Fruit fly (Drosophila melanogaster): ENCODE data around the gene CG9782.

Gene CG9782

dm6 chrX:16581703-16582102 lies 39.7 kb downstream of the CG9782 start (continued):
- TF ChIP-seq CG32006 (GFP tag; optimal IDR thresholded peaks at IDR 0.05) (peak; percentile 56), CG9139 (GFP tag; optimal IDR thresholded peaks at IDR 0.05) (no peak), acj6 (GFP tag; optimal IDR thresholded peaks at IDR 0.05) (peak; percentile 15), CG10631 (GFP tag; optimal IDR thresholded peaks at IDR 0.05) (no peak), Gug (GFP tag; IDR thresholded peaks at IDR 0.05) (no peak), CG10669 (GFP tag; optimal IDR thresholded peaks at IDR 0.05) (no peak), Lpt (GFP tag; optimal IDR thresholded peaks at IDR 0.05) (no peak), CG6792 (GFP tag; optimal IDR thresholded peaks at IDR 0.05) (no peak), vri (GFP tag; optimal IDR thresholded peaks at IDR 0.05) (no peak), CG34406 (GFP tag; optimal IDR thresholded peaks at IDR 0.05) (no peak), CG8119 (GFP tag; IDR thresholded peaks at IDR 0.05) (no peak), Eip93F (GFP tag; optimal IDR thresholded peaks at IDR 0.05) (no peak), pdm3 (GFP tag; optimal IDR thresholded peaks at IDR 0.05) (peak; percentile 7), esn (GFP tag; optimal IDR thresholded peaks at IDR 0.05) (peak; percentile 0), Blimp-1 (GFP tag; optimal IDR thresholded peaks at IDR 0.05) (no peak), CG3919 (GFP tag; optimal IDR thresholded peaks at IDR 0.05) (no peak), topi (GFP tag; optimal IDR thresholded peaks at IDR 0.05) (peak; percentile 4), CG4318 (GFP tag; optimal IDR thresholded peaks at IDR 0.05) (no peak), salr (GFP tag; optimal IDR thresholded peaks at IDR 0.05) (no peak), CG8319 (GFP tag; optimal IDR thresholded peaks at IDR 0.05) (no peak), Met (GFP tag; optimal IDR thresholded peaks at IDR 0.05) (no peak), Ets96B (tag; optimal IDR thresholded peaks at IDR 0.05) (no peak), CG3032 (tag; optimal IDR thresholded peaks at IDR 0.05) (no peak), CG6276 (GFP tag; optimal IDR thresholded peaks at IDR 0.05) (no peak), Ets21C (GFP tag; optimal IDR thresholded peaks at IDR 0.05) (no peak), dac (GFP tag; optimal IDR thresholded peaks at IDR 0.05) (no peak), CG1621 (tag; optimal IDR thresholded peaks at IDR 0.05) (no peak), CG6854 (GFP tag; optimal IDR thresholded peaks at IDR 0.05) (no peak), CG7368 (GFP tag; optimal IDR thresholded peaks at IDR 0.05) (no peak), CG6163 (GFP tag; IDR thresholded peaks at IDR 0.05) (no peak), fkh (GFP tag; optimal IDR thresholded peaks at IDR 0.05) (no peak), CG16779 (tag; optimal IDR thresholded peaks at IDR 0.05) (no peak), cyc (GFP tag; optimal IDR thresholded peaks at IDR 0.05) (peak; percentile 10), spab (GFP tag; optimal IDR thresholded peaks at IDR 0.05) (no peak)

- no peak for TF ChIP-seq salr (GFP tag; optimal IDR thresholded peaks at IDR 0.05)
- no peak for TF ChIP-seq Ets96B (tag; optimal IDR thresholded peaks at IDR 0.05)
- peak; percentile 25 for TF ChIP-seq achi (GFP tag; optimal IDR thresholded peaks at IDR 0.05)
- peak in 1 of 2 experiments; percentile 23 for TF ChIP-seq ss (GFP tag; optimal IDR thresholded peaks at IDR 0.05)
- no peak for TF ChIP-seq Met (GFP tag; optimal IDR thresholded peaks at IDR 0.05)
- no peak for TF ChIP-seq CG7368 (GFP tag; optimal IDR thresholded peaks at IDR 0.05)
- no peak for TF ChIP-seq CG31627 (GFP tag; optimal IDR thresholded peaks at IDR 0.05)
- no peak for TF ChIP-seq CG16779 (tag; optimal IDR thresholded peaks at IDR 0.05)
- no peak for TF ChIP-seq Blimp-1 (GFP tag; optimal IDR thresholded peaks at IDR 0.05)
- peak; percentile 21 for TF ChIP-seq CG6276 (GFP tag; optimal IDR thresholded peaks at IDR 0.05)
- TF ChIP-seq CG4318 (GFP tag; optimal IDR thresholded peaks at IDR 0.05) = peak; percentile 27
- no peak for TF ChIP-seq net (GFP tag; optimal IDR thresholded peaks at IDR 0.05)
- TF ChIP-seq spab (GFP tag; optimal IDR thresholded peaks at IDR 0.05) = no peak
- peak; percentile 31 for TF ChIP-seq CG3032 (tag; optimal IDR thresholded peaks at IDR 0.05)
- peak; percentile 6 for TF ChIP-seq pdm3 (GFP tag; optimal IDR thresholded peaks at IDR 0.05)
- no peak for TF ChIP-seq dsx (GFP tag; optimal IDR thresholded peaks at IDR 0.05; ENCODE audit: poor library complexity, severe bottlenecking)
- TF ChIP-seq lz (GFP tag; optimal IDR thresholded peaks at IDR 0.05) = no peak
- peak; percentile 46 for TF ChIP-seq OdsH (GFP tag; optimal IDR thresholded peaks at IDR 0.05)
- TF ChIP-seq acj6 (GFP tag; optimal IDR thresholded peaks at IDR 0.05) = peak; percentile 16
- TF ChIP-seq Smox (GFP tag; optimal IDR thresholded peaks at IDR 0.05) = peak; percentile 1
- TF ChIP-seq topi (GFP tag; optimal IDR thresholded peaks at IDR 0.05) = peak; percentile 18
- peak; percentile 11; the same call in 1 of the 2 replicates for TF ChIP-seq Gug (GFP tag; IDR thresholded peaks at IDR 0.05)
- TF ChIP-seq Hr38 (GFP tag; optimal IDR thresholded peaks at IDR 0.05) = no peak
- TF ChIP-seq fd59A (GFP tag; optimal IDR thresholded peaks at IDR 0.05) = no peak
- TF ChIP-seq CG6163 (GFP tag; IDR thresholded peaks at IDR 0.05) = no peak
- peak; percentile 29 for TF ChIP-seq Eip75B (GFP tag; optimal IDR thresholded peaks at IDR 0.05)
- TF ChIP-seq CG15336 (GFP tag; IDR thresholded peaks at IDR 0.05) = no peak
- no peak for TF ChIP-seq CG3919 (GFP tag; optimal IDR thresholded peaks at IDR 0.05)
- no peak for TF ChIP-seq CG8119 (GFP tag; IDR thresholded peaks at IDR 0.05)
- TF ChIP-seq svp (GFP tag) = peak; percentile 33
- peak; percentile 4 for TF ChIP-seq cyc (GFP tag; optimal IDR thresholded peaks at IDR 0.05)
- TF ChIP-seq Sox14 (GFP tag; optimal IDR thresholded peaks at IDR 0.05) = no peak
- TF ChIP-seq dac (GFP tag; optimal IDR thresholded peaks at IDR 0.05) = no peak
- TF ChIP-seq CG1621 (tag; optimal IDR thresholded peaks at IDR 0.05) = no peak
- no peak for TF ChIP-seq vri (GFP tag; optimal IDR thresholded peaks at IDR 0.05)
Observed at dm6 chrX:16579978-16580377, 41.4 kb downstream of the CG9782 start.

Data from whole organism, prepupa.